Fruit fly (Drosophila melanogaster): Measurements from ENCODE around the gene CG2116.
A peak's percentile ranks its signal among the peaks of the same experiment; 100 is the strongest.

The CG2116 gene

DNA sequence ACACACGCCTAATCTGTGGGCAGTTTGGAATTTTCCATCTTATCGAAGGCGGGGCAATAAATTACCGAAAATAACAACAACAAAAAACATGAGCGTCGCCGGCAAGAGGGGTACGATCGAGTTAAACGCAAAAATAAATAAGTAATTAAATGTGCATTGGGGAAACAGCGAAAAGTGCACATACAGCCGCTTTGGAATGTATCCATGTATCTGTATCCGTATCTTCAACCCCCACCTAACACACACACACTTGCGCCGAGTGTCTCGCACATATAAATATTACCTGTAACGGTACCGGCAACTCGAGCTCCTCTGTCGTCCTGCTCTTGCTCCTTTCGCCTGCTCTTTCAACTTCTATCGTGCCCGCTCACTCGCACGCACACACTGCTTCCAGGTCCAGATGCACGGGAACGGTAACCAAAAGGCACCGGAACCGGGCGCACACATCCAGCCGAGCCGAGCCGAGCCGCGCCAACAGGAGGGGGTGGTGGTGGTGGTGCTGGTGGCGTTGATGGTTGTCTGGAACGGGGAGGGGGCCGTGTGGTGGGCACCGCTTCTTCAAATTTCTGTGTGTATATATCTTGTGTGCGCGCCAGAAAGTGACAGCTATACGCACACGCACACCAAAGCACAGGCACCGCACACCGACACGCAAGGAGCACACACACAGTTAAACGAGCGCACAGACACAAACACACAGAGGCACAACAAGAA, 11.9 kb downstream of the CG2116 start (continued):
- TF ChIP-seq YL-1 (GFP tag; optimal IDR thresholded peaks at IDR 0.05): peak; percentile 60
- TF ChIP-seq CG4820 (GFP tag; optimal IDR thresholded peaks at IDR 0.05): peak; percentile 15
- TF ChIP-seq dmrt11E (tag; optimal IDR thresholded peaks at IDR 0.05): no peak
- no peak for TF ChIP-seq NC2β (GFP tag; optimal IDR thresholded peaks at IDR 0.05)
- no peak for TF ChIP-seq CG17912 (GFP tag; optimal IDR thresholded peaks at IDR 0.05)
- TF ChIP-seq CG34422 (GFP tag; IDR thresholded peaks at IDR 0.05): peak; percentile 77; the same call in 2 of the 3 replicates
- no peak for TF ChIP-seq sqz (GFP tag; optimal IDR thresholded peaks at IDR 0.05)
- TF ChIP-seq CG2199 (GFP tag; IDR thresholded peaks at IDR 0.05): no peak
- peak; percentile 29 for TF ChIP-seq her (GFP tag; optimal IDR thresholded peaks at IDR 0.05)
- TF ChIP-seq CG6813 (GFP tag; optimal IDR thresholded peaks at IDR 0.05): peak; percentile 6
- no peak for TF ChIP-seq amos (GFP tag; IDR thresholded peaks at IDR 0.05; ENCODE audit: partially characterized antibody)
- 0 out of 3 replicates have a peak, but pooled peaks have one; percentile 39 for TF ChIP-seq Opbp (GFP tag; IDR thresholded peaks at IDR 0.05; ENCODE audit: partially characterized antibody)
- TF ChIP-seq ind (GFP tag; optimal IDR thresholded peaks at IDR 0.05): peak; percentile 10
- no peak for TF ChIP-seq CG18262 (tag; optimal IDR thresholded peaks at IDR 0.05)
- TF ChIP-seq so (GFP tag; IDR thresholded peaks at IDR 0.05): no peak
- peak; percentile 0 for TF ChIP-seq CG6683 (GFP tag; optimal IDR thresholded peaks at IDR 0.05)
- no peak for TF ChIP-seq lov (optimal IDR thresholded peaks at IDR 0.05)
- TF ChIP-seq lov (GFP tag; IDR thresholded peaks at IDR 0.05): peak; percentile 29; the same call in 1 of the 3 replicates
- TF ChIP-seq CG7745 (tag; optimal IDR thresholded peaks at IDR 0.05): no peak
- peak; percentile 25 for TF ChIP-seq CG8089 (GFP tag; optimal IDR thresholded peaks at IDR 0.05)
- no peak for TF ChIP-seq CG16815 (GFP tag; optimal IDR thresholded peaks at IDR 0.05)
- no peak for TF ChIP-seq Dll (GFP tag; IDR thresholded peaks at IDR 0.05; ENCODE audit: partially characterized antibody)
- no peak for TF ChIP-seq CG14014 (GFP tag; IDR thresholded peaks at IDR 0.05)
- TF ChIP-seq bcd (GFP tag; optimal IDR thresholded peaks at IDR 0.05): peak; percentile 31
- TF ChIP-seq vfl (GFP tag; optimal IDR thresholded peaks at IDR 0.05): no peak
- peak; percentile 35; the same call in 1 of the 2 replicates for TF ChIP-seq Bgb (GFP tag; IDR thresholded peaks at IDR 0.05; ENCODE audit: partially characterized antibody)
- no peak for TF ChIP-seq lola (GFP tag; optimal IDR thresholded peaks at IDR 0.05)
- TF ChIP-seq CG11398 (GFP tag; optimal IDR thresholded peaks at IDR 0.05): no peak
- no peak for TF ChIP-seq bigmax (GFP tag; optimal IDR thresholded peaks at IDR 0.05)
- TF ChIP-seq CG17359 (tag; optimal IDR thresholded peaks at IDR 0.05): no peak
- no peak for TF ChIP-seq dimm (GFP tag; IDR thresholded peaks at IDR 0.05)
- TF ChIP-seq CG12659 (GFP tag; optimal IDR thresholded peaks at IDR 0.05): no peak
- TF ChIP-seq yki (optimal IDR thresholded peaks at IDR 0.05): no peak
- no peak for TF ChIP-seq CG13287 (GFP tag; IDR thresholded peaks at IDR 0.05; ENCODE audit: partially characterized antibody)
- TF ChIP-seq CG18011 (GFP tag; optimal IDR thresholded peaks at IDR 0.05): no peak
- TF ChIP-seq eve (GFP tag; optimal IDR thresholded peaks at IDR 0.05): no peak
- no peak for TF ChIP-seq pan (optimal IDR thresholded peaks at IDR 0.05)
- no peak for TF ChIP-seq pan (GFP tag; optimal IDR thresholded peaks at IDR 0.05 in 1 of 2, IDR thresholded peaks at IDR 0.05 in 1 of 2)
- TF ChIP-seq abd-A (tag; optimal IDR thresholded peaks at IDR 0.05): peak; percentile 82
- TF ChIP-seq hth (optimal IDR thresholded peaks at IDR 0.05): no peak
- TF ChIP-seq CG14050 (GFP tag; IDR thresholded peaks at IDR 0.05): no peak
- no peak for TF ChIP-seq CG7271 (tag; optimal IDR thresholded peaks at IDR 0.05)
- peak; percentile 72 for TF ChIP-seq nerfin-1 (tag; optimal IDR thresholded peaks at IDR 0.05)
- no peak for TF ChIP-seq pb (GFP tag; optimal IDR thresholded peaks at IDR 0.05)
